Fruit fly (Drosophila melanogaster) whole organism, embryonic: Measurements from ENCODE around the gene BRWD3.
A peak's percentile ranks its signal among the peaks of the same experiment; 100 is the strongest.

Experiments
- Abd-B ChIP-seq: fragments of 200-800 bp; sonication (Bioruptor generic); optimal IDR thresholded peaks from 2 replicates; lab custom pipeline; 2018; ENCODE audit warnings: missing biosample characterization, mild to moderate bottlenecking, missing genetic modification characterization, moderate library complexity
- CG10979 ChIP-seq: fragments of 200-800 bp; sonication (Bioruptor generic); optimal IDR thresholded peaks from 2 replicates; lab custom pipeline; 2018; ENCODE audit warnings: missing biosample characterization, mild to moderate bottlenecking, missing genetic modification characterization, moderate library complexity
- CG12155 ChIP-seq: fragments of 200-800 bp; sonication (Bioruptor generic); optimal IDR thresholded peaks from 3 replicates; lab custom pipeline; 2016; ENCODE audit warnings: missing biosample characterization, missing genetic modification characterization
- CG12659 ChIP-seq: fragments of 200-800 bp; sonication (Bioruptor generic); optimal IDR thresholded peaks from 3 replicates; lab custom pipeline; 2017; ENCODE audit warnings: mild to moderate bottlenecking, missing biosample characterization, missing genetic modification reagents, missing genetic modification characterization
- CG15073 ChIP-seq: fragments of 200-800 bp; sonication (Bioruptor generic); optimal IDR thresholded peaks from 2 replicates; lab custom pipeline; 2016; ENCODE audit warnings: missing biosample characterization, missing genetic modification characterization
- CG15479 ChIP-seq: fragments of 200-800 bp; sonication (Bioruptor generic); optimal IDR thresholded peaks from 3 replicates; lab custom pipeline; 2019; ENCODE audit warnings: missing biosample characterization, mild to moderate bottlenecking, missing genetic modification characterization, moderate library complexity
- CG16813 ChIP-seq: fragments of 200-800 bp; sonication (Bioruptor generic); IDR thresholded peaks from 3 replicates; pipeline ENCODE4 v1.3.6; 2022; ENCODE audit warnings: missing biosample characterization, missing genetic modification characterization; ENCODE audit not compliant: partially characterized antibody
- CG17912 ChIP-seq: fragments of 200-800 bp; sonication (Bioruptor generic); optimal IDR thresholded peaks from 2 replicates; lab custom pipeline; 2018; ENCODE audit warnings: missing biosample characterization, mild to moderate bottlenecking, missing genetic modification characterization
- CG18476 ChIP-seq: fragments of 200-800 bp; sonication (Bioruptor generic); optimal IDR thresholded peaks from 2 replicates; lab custom pipeline; 2016; ENCODE audit warnings: missing biosample characterization, mild to moderate bottlenecking, missing genetic modification characterization
- CG18764 ChIP-seq: fragments of 200-800 bp; sonication (Bioruptor generic); optimal IDR thresholded peaks from 3 replicates; lab custom pipeline; 2016; ENCODE audit warnings: missing biosample characterization, missing genetic modification characterization
- CG31365 ChIP-seq: fragments of 200-800 bp; sonication (Bioruptor generic); optimal IDR thresholded peaks from 2 replicates; lab custom pipeline; 2018; ENCODE audit warnings: missing biosample characterization, mild to moderate bottlenecking, missing genetic modification characterization
- CG32532 ChIP-seq: fragments of 200-800 bp; sonication (Bioruptor generic); IDR thresholded peaks from 2 replicates; pipeline ENCODE4 v1.3.6; 2022; ENCODE audit warnings: missing biosample characterization, missing genetic modification characterization
- CG3847 ChIP-seq: fragments of 200-800 bp; sonication (Bioruptor generic); IDR thresholded peaks from 2 replicates; pipeline ENCODE4 v1.3.6; 2022; ENCODE audit warnings: missing biosample characterization, missing genetic modification characterization
- CG5180 ChIP-seq: fragments of 200-800 bp; sonication (Bioruptor generic); optimal IDR thresholded peaks from 3 replicates; lab custom pipeline; 2017; ENCODE audit warnings: missing biosample characterization, missing genetic modification characterization, mild to moderate bottlenecking, moderate library complexity, missing genetic modification reagents
- CG7271 ChIP-seq: fragments of 200-800 bp; sonication (Bioruptor generic); optimal IDR thresholded peaks from 2 replicates; lab custom pipeline; 2018; ENCODE audit warnings: missing biosample characterization, mild to moderate bottlenecking, missing genetic modification characterization, moderate library complexity
- CG8281 ChIP-seq: fragments of 200-800 bp; sonication (Bioruptor generic); optimal IDR thresholded peaks from 2 replicates; lab custom pipeline; 2018; ENCODE audit warnings: missing biosample characterization, mild to moderate bottlenecking, missing genetic modification characterization, moderate library complexity
- CG9437 ChIP-seq: fragments of 200-800 bp; sonication (Bioruptor generic); optimal IDR thresholded peaks from 2 replicates; lab custom pipeline; 2018; ENCODE audit warnings: missing biosample characterization, mild to moderate bottlenecking, missing genetic modification characterization
- CG9727 ChIP-seq: fragments of 200-800 bp; sonication (Bioruptor generic); optimal IDR thresholded peaks from 3 replicates; lab custom pipeline; 2017; ENCODE audit warnings: missing biosample characterization, mild to moderate bottlenecking, missing genetic modification characterization
- CG9797 ChIP-seq: fragments of 200-800 bp; sonication (Bioruptor generic); optimal IDR thresholded peaks from 3 replicates; lab custom pipeline; 2018; ENCODE audit warnings: missing biosample characterization, mild to moderate bottlenecking, missing genetic modification characterization
- Camta ChIP-seq: fragments of 200-800 bp; sonication (Bioruptor generic); optimal IDR thresholded peaks from 2 replicates; lab custom pipeline; 2016; ENCODE audit warnings: missing biosample characterization, missing genetic modification characterization
- CrebB ChIP-seq: fragments of 200-800 bp; sonication (Bioruptor generic); optimal IDR thresholded peaks from 3 replicates; lab custom pipeline; 2018; ENCODE audit warnings: missing biosample characterization, mild to moderate bottlenecking, missing genetic modification characterization
- D19A ChIP-seq: fragments of 200-800 bp; optimal IDR thresholded peaks from 3 replicates; lab custom pipeline; 2019; ENCODE audit warnings: missing biosample characterization, mild to moderate bottlenecking, missing genetic modification characterization, moderate library complexity
- Dip2 ChIP-seq: fragments of 200-800 bp; sonication (Bioruptor generic); IDR thresholded peaks from 2 replicates; pipeline ENCODE4 v1.3.6; 2022; ENCODE audit warnings: missing biosample characterization, missing genetic modification characterization
- Dref ChIP-seq: fragments of 200-800 bp; sonication (Bioruptor generic); IDR thresholded peaks from 2 replicates; pipeline ENCODE4 v1.3.6; 2022; ENCODE audit warnings: missing biosample characterization, missing genetic modification characterization
- H2.0 ChIP-seq: fragments of 200-800 bp; sonication (Bioruptor generic); IDR thresholded peaks from 2 replicates; pipeline ENCODE4 v1.3.6; 2022; ENCODE audit warnings: missing biosample characterization, missing genetic modification characterization
- Jarid2 ChIP-seq: fragments of 200-800 bp; sonication (Bioruptor generic); optimal IDR thresholded peaks from 3 replicates; lab custom pipeline; 2017; ENCODE audit warnings: mild to moderate bottlenecking, missing biosample characterization, missing genetic modification reagents, missing genetic modification characterization
- Med ChIP-seq: fragments of 200-800 bp; sonication (Bioruptor generic); peaks from one replicate; lab custom pipeline; 2016; ENCODE audit warnings: missing biosample characterization, missing genetic modification characterization, mild to moderate bottlenecking, inconsistent platforms, moderate library complexity
- Meics ChIP-seq: fragments of 200-800 bp; sonication (Bioruptor generic); optimal IDR thresholded peaks from 2 replicates; lab custom pipeline; 2017; ENCODE audit warnings: missing biosample characterization, mild to moderate bottlenecking, missing genetic modification characterization
- Nf-YB ChIP-seq: fragments of 200-800 bp; sonication (Bioruptor generic); optimal IDR thresholded peaks from 3 replicates; lab custom pipeline; 2019; ENCODE audit warnings: missing biosample characterization, mild to moderate bottlenecking, missing genetic modification characterization, moderate library complexity
- Opbp ChIP-seq: fragments of 200-800 bp; sonication (Bioruptor generic); IDR thresholded peaks from 3 replicates; pipeline ENCODE4 v1.3.6; 2022; ENCODE audit warnings: missing biosample characterization, missing genetic modification characterization; ENCODE audit not compliant: partially characterized antibody
- Optix ChIP-seq: fragments of 200-800 bp; sonication (Bioruptor generic); IDR thresholded peaks from 3 replicates; pipeline ENCODE4 v1.3.6; 2022; ENCODE audit warnings: missing biosample characterization, missing genetic modification characterization
- Sox102F ChIP-seq: fragments of 200-800 bp; sonication (Bioruptor generic); optimal IDR thresholded peaks from 2 replicates; lab custom pipeline; 2018; ENCODE audit warnings: missing biosample characterization, mild to moderate bottlenecking, missing genetic modification characterization, moderate library complexity
- ase ChIP-seq: fragments of 200-800 bp; sonication (Bioruptor generic); IDR thresholded peaks from 3 replicates; pipeline ENCODE4 v1.3.6; 2022; ENCODE audit warnings: missing biosample characterization, missing genetic modification characterization
- bowl ChIP-seq: fragments of 200-800 bp; sonication (Bioruptor generic); IDR thresholded peaks from 2 replicates; pipeline ENCODE4 v1.3.6; 2022; ENCODE audit warnings: missing biosample characterization, missing genetic modification characterization
- cato ChIP-seq: fragments of 200-800 bp; sonication (Bioruptor generic); optimal IDR thresholded peaks from 2 replicates; lab custom pipeline; 2016; ENCODE audit warnings: missing biosample characterization, missing genetic modification characterization, borderline replicate concordance
- chn ChIP-seq: fragments of 200-800 bp; sonication (Bioruptor generic); optimal IDR thresholded peaks from 2 replicates; lab custom pipeline; 2016; ENCODE audit warnings: missing biosample characterization, missing genetic modification characterization
- crol ChIP-seq: fragments of 200-800 bp; sonication (Bioruptor generic); IDR thresholded peaks from 2 replicates; pipeline ENCODE4 v1.3.6; 2022; ENCODE audit warnings: missing biosample characterization, missing genetic modification characterization
- dmrt11E ChIP-seq: fragments of 200-800 bp; sonication (Bioruptor generic); optimal IDR thresholded peaks from 3 replicates; lab custom pipeline; 2018; ENCODE audit warnings: missing biosample characterization, mild to moderate bottlenecking, missing genetic modification characterization, moderate library complexity
- en ChIP-seq: fragments of 200-800 bp; sonication (Bioruptor generic); optimal IDR thresholded peaks from 2 replicates; lab custom pipeline; 2016; ENCODE audit warnings: missing biosample characterization, missing genetic modification characterization
- eve ChIP-seq, 2 experiments: fragments of >200 bp; optimal IDR thresholded peaks; 2 replicates each; lab custom pipeline; 2017; ENCODE audit warnings: missing biosample characterization in 2 of 2, missing genetic modification characterization in 2 of 2
- gro ChIP-seq: fragments of 200-800 bp; sonication (Bioruptor generic); optimal IDR thresholded peaks from 2 replicates; lab custom pipeline; 2016; ENCODE audit warnings: missing biosample characterization, missing genetic modification characterization
- nau ChIP-seq: fragments of 200-800 bp; sonication (Bioruptor generic); optimal IDR thresholded peaks from 3 replicates; lab custom pipeline; 2017; ENCODE audit warnings: missing biosample characterization, mild to moderate bottlenecking, missing genetic modification characterization, missing genetic modification reagents
- oc ChIP-seq: fragments of 200-800 bp; sonication (Bioruptor generic); optimal IDR thresholded peaks from 2 replicates; lab custom pipeline; 2018; ENCODE audit warnings: missing biosample characterization, mild to moderate bottlenecking, missing genetic modification characterization, moderate library complexity
- odd ChIP-seq: fragments of 200-800 bp; sonication (Bioruptor generic); optimal IDR thresholded peaks from 2 replicates; lab custom pipeline; 2017; ENCODE audit warnings: missing biosample characterization, mild to moderate bottlenecking, missing genetic modification characterization
- pita ChIP-seq: fragments of 200-800 bp; sonication (Bioruptor generic); optimal IDR thresholded peaks from 2 replicates; lab custom pipeline; 2017; ENCODE audit warnings: missing biosample characterization, mild to moderate bottlenecking, missing genetic modification characterization
- pum ChIP-seq: fragments of 200-800 bp; sonication (Bioruptor generic); optimal IDR thresholded peaks from 2 replicates; lab custom pipeline; 2016; ENCODE audit warnings: missing biosample characterization, missing genetic modification characterization
- rib ChIP-seq: fragments of 200-800 bp; sonication (Bioruptor generic); IDR thresholded peaks from 2 replicates; pipeline ENCODE4 v1.3.6; 2022; ENCODE audit warnings: missing biosample characterization, missing genetic modification characterization
- run ChIP-seq: fragments of 200-800 bp; sonication (Bioruptor generic); optimal IDR thresholded peaks from 3 replicates; lab custom pipeline; 2018; ENCODE audit warnings: missing biosample characterization, mild to moderate bottlenecking, missing genetic modification characterization
- sob ChIP-seq: fragments of 200-800 bp; sonication (Bioruptor generic); IDR thresholded peaks from 2 replicates; pipeline ENCODE4 v1.3.6; 2022; ENCODE audit warnings: missing biosample characterization, missing genetic modification characterization
- ssp ChIP-seq: fragments of 200-800 bp; sonication (Bioruptor generic); IDR thresholded peaks from 2 replicates; pipeline ENCODE4 v1.3.6; 2022; ENCODE audit warnings: missing biosample characterization, missing genetic modification characterization
- wdn ChIP-seq: fragments of 200-800 bp; sonication (Bioruptor generic); IDR thresholded peaks from 2 replicates; pipeline ENCODE4 v1.3.6; 2022; ENCODE audit warnings: missing biosample characterization, missing genetic modification characterization

Gene BRWD3

dm6 chr3R:24271071-24271470 lies 47.7 kb upstream of the BRWD3 start, which contains the start of gene jar (continued):
- TF ChIP-seq crol (GFP tag; lab: Robert Waterston, UW) (0 out of 2 replicates have a peak, but pooled peaks have one; percentile 9), run (tag; lab: Kevin White, UChicago) (peak; percentile 39), Nf-YB (GFP tag; lab: Kevin White, UChicago) (peak; percentile 22), sob (GFP tag; lab: Robert Waterston, UW) (peak; percentile 46; the same call in 1 of the 2 replicates), CG18764 (GFP tag; lab: Kevin White, UChicago) (peak; percentile 70), CG3847 (GFP tag; lab: Robert Waterston, UW) (peak; percentile 65), Meics (GFP tag; lab: Kevin White, UChicago) (peak; percentile 18), Optix (GFP tag; lab: Robert Waterston, UW) (no peak; the same call in 2 of the 3 replicates), CG9727 (GFP tag; lab: Kevin White, UChicago) (peak; percentile 44), CG17912 (GFP tag; lab: Kevin White, UChicago) (peak; percentile 53), oc (tag; lab: Kevin White, UChicago) (peak; percentile 49), gro (GFP tag; lab: Kevin White, UChicago) (peak; percentile 32), bowl (GFP tag; lab: Robert Waterston, UW) (no peak), Dref (GFP tag; lab: Robert Waterston, UW) (peak; percentile 55), cato (GFP tag; lab: Kevin White, UChicago) (no peak), ssp (GFP tag; lab: Robert Waterston, UW) (no peak), CrebB (peak; percentile 70), wdn (no peak), ase (no peak), Med (GFP tag; lab: Kevin White, UChicago) (peak; percentile 87), eve (GFP tag; optimal IDR thresholded peaks at IDR 0.05; lab: Kevin White, UChicago) (no peak), pita (GFP tag; lab: Kevin White, UChicago) (no peak), Sox102F (no peak), CG15073 (no peak), CG9797 (peak; percentile 99), CG9437 (GFP tag; lab: Kevin White, UChicago) (no peak), CG5180 (GFP tag; lab: Kevin White, UChicago) (peak; percentile 56), chn (peak; percentile 21), odd (peak; percentile 22), CG15479 (no peak), CG12659 (GFP tag; lab: Kevin White, UChicago) (peak; percentile 66), Jarid2 (GFP tag; lab: Kevin White, UChicago) (peak; percentile 99), CG32532 (GFP tag; lab: Robert Waterston, UW) (peak; percentile 49; the same call in 1 of the 2 replicates), CG18476 (GFP tag; lab: Kevin White, UChicago) (no peak), rib (peak; percentile 65), CG7271 (tag; lab: Kevin White, UChicago) (no peak), D19A (tag; lab: Kevin White, UChicago) (peak; percentile 34), CG16813 (GFP tag; lab: Robert Waterston, UW) (peak; percentile 85), Abd-B (GFP tag; lab: Kevin White, UChicago) (no peak), pum (GFP tag; lab: Kevin White, UChicago) (no peak), CG31365 (tag; lab: Kevin White, UChicago) (peak; percentile 44), Camta (GFP tag; lab: Kevin White, UChicago) (no peak), Opbp (GFP tag; lab: Robert Waterston, UW) (peak; percentile 95), dmrt11E (tag; lab: Kevin White, UChicago) (no peak), en (GFP tag; lab: Kevin White, UChicago) (no peak), H2.0 (GFP tag; lab: Robert Waterston, UW) (no peak), nau (peak; percentile 31), CG8281 (tag; lab: Kevin White, UChicago) (no peak), CG12155 (GFP tag; lab: Kevin White, UChicago) (no peak), Dip2 (GFP tag; lab: Robert Waterston, UW) (no peak), CG10979 (tag; lab: Kevin White, UChicago) (peak; percentile 35)
